Fruit fly (Drosophila melanogaster): ENCODE data around the gene hdly.

DNA sequence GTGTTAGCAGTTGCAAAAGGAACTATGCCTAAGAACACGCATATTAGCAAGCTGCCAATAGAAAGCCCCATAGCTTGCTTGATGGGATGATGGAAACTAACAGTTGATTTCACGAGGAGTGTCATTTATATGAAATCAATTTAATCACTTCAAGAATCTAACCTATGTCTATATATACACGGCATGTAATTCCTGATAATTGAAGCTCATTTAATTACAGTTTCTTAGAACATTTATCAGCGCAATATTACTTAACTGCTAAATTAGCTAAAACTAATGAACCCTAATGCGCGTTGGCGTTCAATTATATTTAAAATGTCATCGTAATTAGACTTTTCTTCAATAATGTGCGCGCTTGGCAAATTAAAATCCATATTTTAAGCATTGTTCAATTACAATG, 8.7 kb upstream of the hdly start, which contains the start of gene TotX:
- no peak for TF ChIP-seq Sox102F (GFP tag; optimal IDR thresholded peaks at IDR 0.05)
- no peak for TF ChIP-seq vri (GFP tag; optimal IDR thresholded peaks at IDR 0.05)
- no peak for TF ChIP-seq OdsH (GFP tag; optimal IDR thresholded peaks at IDR 0.05)
- TF ChIP-seq Lpt (GFP tag; optimal IDR thresholded peaks at IDR 0.05): no peak
- no peak for TF ChIP-seq CG1621 (tag; optimal IDR thresholded peaks at IDR 0.05)
- TF ChIP-seq CG34406 (GFP tag; optimal IDR thresholded peaks at IDR 0.05): no peak
- TF ChIP-seq svp (GFP tag): no peak
- no peak for TF ChIP-seq CG31627 (GFP tag; optimal IDR thresholded peaks at IDR 0.05)
- TF ChIP-seq fkh (GFP tag; optimal IDR thresholded peaks at IDR 0.05): no peak
- TF ChIP-seq CG32006 (GFP tag; optimal IDR thresholded peaks at IDR 0.05): no peak
- TF ChIP-seq CG3919 (GFP tag; optimal IDR thresholded peaks at IDR 0.05): no peak
- TF ChIP-seq salr (GFP tag; optimal IDR thresholded peaks at IDR 0.05): no peak
- no peak for TF ChIP-seq CG11294 (GFP tag; IDR thresholded peaks at IDR 0.05)
- no peak for TF ChIP-seq spab (GFP tag; optimal IDR thresholded peaks at IDR 0.05)
